Worm (Caenorhabditis elegans) whole organism, young adult: ENCODE measurements around the gene arf-5.
A peak's percentile ranks its signal among the peaks of the same experiment; 100 is the strongest.

Experiments used
- B0035.1 ChIP-seq: sonication (generic microtip); optimal IDR thresholded peaks from 2 replicates; lab custom pipeline; 2016; ENCODE audit warnings: missing genetic modification characterization, mild to moderate bottlenecking, missing compliant biosample characterization, missing genotype, missing genetic modification reagents
- B0336.3 ChIP-seq: fragments of 200-800 bp; sonication (Bioruptor generic); IDR thresholded peaks from 2 replicates; pipeline ENCODE4 v1.3.6; 2022; ENCODE audit warnings: missing genetic modification characterization, missing compliant biosample characterization
- C17E4.6 ChIP-seq: fragments of 200-800 bp; sonication (Bioruptor generic); IDR thresholded peaks from 2 replicates; pipeline ENCODE4 v1.3.6; 2022; ENCODE audit warnings: missing genetic modification reagents, missing genetic modification characterization, missing compliant biosample characterization
- D2030.7 ChIP-seq: fragments of 200-800 bp; sonication (Bioruptor generic); IDR thresholded peaks from 2 replicates; pipeline ENCODE4 v1.3.6; 2022; ENCODE audit warnings: missing genetic modification reagents, missing genetic modification characterization, missing compliant biosample characterization
- F22D6.2 ChIP-seq: sonication (generic microtip); optimal IDR thresholded peaks from 2 replicates; lab custom pipeline; 2016; ENCODE audit warnings: mild to moderate bottlenecking, missing genetic modification characterization, missing compliant biosample characterization
- F23B12.7 ChIP-seq: sonication (generic microtip); optimal IDR thresholded peaks from 2 replicates; lab custom pipeline; 2017; ENCODE audit warnings: missing genetic modification characterization, mild to moderate bottlenecking, missing compliant biosample characterization, antibody characterized with exemption, moderate library complexity; ENCODE audit not compliant: insufficient read depth
- F33H1.4 ChIP-seq: fragments of 200-800 bp; sonication (Bioruptor generic); IDR thresholded peaks from 2 replicates; pipeline ENCODE4 v1.3.6; 2022; ENCODE audit warnings: missing genetic modification reagents, missing genetic modification characterization, missing compliant biosample characterization
- F39B2.1 ChIP-seq: fragments of 200-800 bp; sonication (Bioruptor generic); IDR thresholded peaks from 2 replicates; pipeline ENCODE4 v1.3.6; 2022; ENCODE audit warnings: missing genetic modification reagents, missing genetic modification characterization, missing compliant biosample characterization
- F52B5.7 ChIP-seq: sonication (generic microtip); optimal IDR thresholded peaks from 2 replicates; lab custom pipeline; 2016; ENCODE audit warnings: mild to moderate bottlenecking, missing genetic modification characterization, missing compliant biosample characterization
- K11D2.4 ChIP-seq: fragments of 200-800 bp; sonication (Bioruptor generic); IDR thresholded peaks from 2 replicates; pipeline ENCODE4 v1.3.6; 2022; ENCODE audit warnings: missing genetic modification reagents, missing genetic modification characterization, missing compliant biosample characterization
- K12H6.12 ChIP-seq: fragments of 200-800 bp; sonication (Bioruptor generic); optimal IDR thresholded peaks from 2 replicates; lab custom pipeline; 2018; ENCODE audit warnings: mild to moderate bottlenecking, missing genetic modification characterization, missing compliant biosample characterization
- T07F8.4 ChIP-seq: sonication (generic microtip); optimal IDR thresholded peaks from 2 replicates; lab custom pipeline; 2016; ENCODE audit warnings: mild to moderate bottlenecking, missing genetic modification characterization, moderate library complexity, missing compliant biosample characterization
- T26A5.8 ChIP-seq: sonication (generic microtip); optimal IDR thresholded peaks from 2 replicates; lab custom pipeline; 2016; ENCODE audit warnings: missing genetic modification characterization, missing compliant biosample characterization
- Y53F4B.3 ChIP-seq: fragments of 200-800 bp; sonication (Bioruptor generic); IDR thresholded peaks from 2 replicates; pipeline ENCODE4 v1.3.6; 2022; ENCODE audit warnings: missing genetic modification reagents, missing genetic modification characterization, missing compliant biosample characterization
- Y56A3A.18 ChIP-seq: fragments of 200-800 bp; sonication (Bioruptor generic); IDR thresholded peaks from 2 replicates; pipeline ENCODE4 v1.3.6; 2022; ENCODE audit warnings: missing genetic modification reagents, missing genetic modification characterization, missing compliant biosample characterization
- akir-1 ChIP-seq: fragments of 200-800 bp; sonication (Bioruptor generic); optimal IDR thresholded peaks from 2 replicates; lab custom pipeline; 2018; ENCODE audit warnings: mild to moderate bottlenecking, missing genetic modification characterization, moderate library complexity, missing compliant biosample characterization
- atf-7 ChIP-seq: sonication (generic microtip); optimal IDR thresholded peaks from 2 replicates; lab custom pipeline; 2017; ENCODE audit warnings: mild to moderate bottlenecking, missing genetic modification characterization, missing compliant biosample characterization
- athp-1 ChIP-seq: sonication (generic microtip); optimal IDR thresholded peaks from 2 replicates; lab custom pipeline; 2017; ENCODE audit warnings: mild to moderate bottlenecking, missing genetic modification characterization, missing compliant biosample characterization
- attf-5 ChIP-seq: fragments of 200-800 bp; sonication (Bioruptor generic); optimal IDR thresholded peaks from 2 replicates; lab custom pipeline; 2018; ENCODE audit warnings: mild to moderate bottlenecking, missing genetic modification characterization, missing compliant biosample characterization
- attf-6 ChIP-seq: fragments of 200-800 bp; sonication (Bioruptor generic); IDR thresholded peaks from 2 replicates; pipeline ENCODE4 v1.3.6; 2022; ENCODE audit warnings: missing genetic modification reagents, missing genetic modification characterization, missing compliant biosample characterization
- ceh-79 ChIP-seq: sonication (generic microtip); optimal IDR thresholded peaks from 2 replicates; lab custom pipeline; 2017; ENCODE audit warnings: mild to moderate bottlenecking, missing genetic modification characterization, missing compliant biosample characterization
- dpff-1 ChIP-seq: sonication (generic microtip); optimal IDR thresholded peaks from 2 replicates; lab custom pipeline; 2017; ENCODE audit warnings: mild to moderate bottlenecking, missing genetic modification characterization, missing compliant biosample characterization
- egl-18 ChIP-seq: fragments of 200-800 bp; sonication (Bioruptor generic); IDR thresholded peaks from 2 replicates; pipeline ENCODE4 v1.3.6; 2022; ENCODE audit warnings: missing genetic modification reagents, missing genetic modification characterization, missing compliant biosample characterization
- egrh-3 ChIP-seq: fragments of 200-800 bp; sonication (Bioruptor generic); IDR thresholded peaks from 2 replicates; pipeline ENCODE4 v1.3.6; 2022; ENCODE audit warnings: missing genetic modification reagents, missing genetic modification characterization, missing compliant biosample characterization
- gei-17 ChIP-seq: fragments of 200-800 bp; sonication (Bioruptor generic); optimal IDR thresholded peaks from 2 replicates; lab custom pipeline; 2018; ENCODE audit warnings: mild to moderate bottlenecking, missing genetic modification characterization, missing compliant biosample characterization
- hmg-1.2 ChIP-seq: fragments of 200-800 bp; sonication (Bioruptor generic); IDR thresholded peaks from 2 replicates; pipeline ENCODE4 v1.3.6; 2022; ENCODE audit warnings: missing genetic modification reagents, missing genetic modification characterization, missing compliant biosample characterization
- hsf-1 ChIP-seq: fragments of 200-800 bp; sonication (Bioruptor generic); IDR thresholded peaks from 2 replicates; pipeline ENCODE4 v1.3.6; 2022; ENCODE audit warnings: missing genetic modification reagents, missing genetic modification characterization, missing compliant biosample characterization
- let-526 ChIP-seq: fragments of 200-800 bp; sonication (Bioruptor generic); IDR thresholded peaks from 2 replicates; pipeline ENCODE4 v1.3.6; 2022; ENCODE audit warnings: missing genetic modification reagents, missing genetic modification characterization, missing compliant biosample characterization
- lin-40 ChIP-seq: sonication (generic microtip); optimal IDR thresholded peaks from 2 replicates; lab custom pipeline; 2016; ENCODE audit warnings: missing genetic modification characterization, mild to moderate bottlenecking, missing compliant biosample characterization, missing genotype, missing genetic modification reagents
- lin-54 ChIP-seq: fragments of 200-800 bp; sonication (Bioruptor generic); optimal IDR thresholded peaks from 2 replicates; lab custom pipeline; 2018; ENCODE audit warnings: mild to moderate bottlenecking, missing genetic modification characterization, missing compliant biosample characterization
- lir-1 ChIP-seq: fragments of 200-800 bp; sonication (Bioruptor generic); conservative IDR thresholded peaks from 2 replicates; pipeline ENCODE4 v1.3.6; 2022; ENCODE audit warnings: missing genetic modification reagents, missing genetic modification characterization, missing compliant biosample characterization
- madf-10 ChIP-seq: sonication (generic microtip); optimal IDR thresholded peaks from 2 replicates; lab custom pipeline; 2016; ENCODE audit warnings: mild to moderate bottlenecking, missing genetic modification characterization, missing compliant biosample characterization
- mcd-1 ChIP-seq: fragments of 200-800 bp; sonication (Bioruptor generic); IDR thresholded peaks from 2 replicates; pipeline ENCODE4 v1.3.6; 2022; ENCODE audit warnings: missing genetic modification reagents, missing genetic modification characterization, missing compliant biosample characterization
- mes-4 ChIP-seq: sonication (generic microtip); optimal IDR thresholded peaks from 2 replicates; lab custom pipeline; 2016; ENCODE audit warnings: missing genotype, missing genetic modification characterization, missing compliant biosample characterization
- nfya-1 ChIP-seq: sonication (generic microtip); optimal IDR thresholded peaks from 2 replicates; lab custom pipeline; 2017; ENCODE audit warnings: antibody characterized with exemption, missing compliant biosample characterization, missing genetic modification characterization, borderline replicate concordance; ENCODE audit not compliant: insufficient read depth
- nhr-179 ChIP-seq: sonication (generic microtip); optimal IDR thresholded peaks from 2 replicates; lab custom pipeline; 2016; ENCODE audit warnings: mild to moderate bottlenecking, missing genetic modification characterization, missing compliant biosample characterization
- nhr-90 ChIP-seq: sonication (generic microtip); optimal IDR thresholded peaks from 2 replicates; lab custom pipeline; 2016; ENCODE audit warnings: missing genotype, mild to moderate bottlenecking, missing genetic modification characterization, missing compliant biosample characterization
- pha-4 ChIP-seq: fragments of 150-350 bp; sonication (generic microtip); optimal IDR thresholded peaks from 2 replicates; lab custom pipeline; 2014; ENCODE audit warnings: missing biosample characterization, missing genetic modification reagents, missing genetic modification characterization
- rec-8 ChIP-seq, 2 experiments: sonication (generic microtip); optimal IDR thresholded peaks; 2 replicates each; lab custom pipeline; 2016; ENCODE audit warnings: mild to moderate bottlenecking in 2 of 2, missing genetic modification characterization in 2 of 2, missing genetic modification reagents in 2 of 2, missing genotype in 2 of 2, missing biosample characterization in 1 of 2, missing compliant biosample characterization in 1 of 2, moderate library complexity in 1 of 2
- repo-1 ChIP-seq: sonication (generic microtip); optimal IDR thresholded peaks from 2 replicates; lab custom pipeline; 2017; ENCODE audit warnings: mild to moderate bottlenecking, missing genetic modification characterization, missing compliant biosample characterization
- sdz-38 ChIP-seq: sonication (generic microtip); optimal IDR thresholded peaks from 2 replicates; lab custom pipeline; 2016; ENCODE audit warnings: missing genotype, missing genetic modification characterization, missing compliant biosample characterization
- snpc-1.3 ChIP-seq: sonication (generic microtip); optimal IDR thresholded peaks from 2 replicates; lab custom pipeline; 2017; ENCODE audit warnings: missing genetic modification characterization, mild to moderate bottlenecking, missing compliant biosample characterization, antibody characterized with exemption, moderate library complexity, missing genotype, missing genetic modification reagents; ENCODE audit not compliant: insufficient read depth
- tbp1 ChIP-seq: fragments of 200-800 bp; sonication (Bioruptor generic); optimal IDR thresholded peaks from 2 replicates; lab custom pipeline; 2018; ENCODE audit warnings: mild to moderate bottlenecking, missing genetic modification characterization, missing compliant biosample characterization
- xnd-1 ChIP-seq: sonication (generic microtip); optimal IDR thresholded peaks from 2 replicates; lab custom pipeline; 2016; ENCODE audit warnings: missing genotype, missing genetic modification reagents, missing genetic modification characterization, missing compliant biosample characterization
- ztf-18 ChIP-seq: sonication (generic microtip); optimal IDR thresholded peaks from 2 replicates; lab custom pipeline; 2016; ENCODE audit warnings: missing genotype, mild to moderate bottlenecking, missing genetic modification characterization, missing compliant biosample characterization
- ztf-22 ChIP-seq: fragments of 200-800 bp; sonication (Bioruptor generic); optimal IDR thresholded peaks from 2 replicates; lab custom pipeline; 2018; ENCODE audit warnings: mild to moderate bottlenecking, missing genetic modification characterization, moderate library complexity, missing compliant biosample characterization
- ztf-25 ChIP-seq: fragments of 200-800 bp; sonication (Bioruptor generic); IDR thresholded peaks from 2 replicates; pipeline ENCODE4 v1.3.6; 2022; ENCODE audit warnings: missing genetic modification reagents, missing genetic modification characterization, missing compliant biosample characterization
- ztf-28 ChIP-seq: fragments of 200-800 bp; sonication (Bioruptor generic); IDR thresholded peaks from 2 replicates; pipeline ENCODE4 v1.3.6; 2022; ENCODE audit warnings: missing genetic modification reagents, missing genetic modification characterization, missing compliant biosample characterization
- ztf-6 ChIP-seq: fragments of 200-800 bp; sonication (Bioruptor generic); IDR thresholded peaks from 2 replicates; pipeline ENCODE4 v1.3.6; 2022; ENCODE audit warnings: missing genetic modification reagents, missing genetic modification characterization, missing compliant biosample characterization

Gene arf-5

ce11 chrIV:7961889-7962342 lies 20.4 kb upstream of the arf-5 start (continued):
- TF ChIP-seq T07F8.4 (tag; lab: Kevin White, UChicago) (peak; percentile 20), egl-18 (no peak), nfya-1 (tag; lab: Kevin White, UChicago) (no peak), ztf-28 (no peak), Y56A3A.18 (GFP tag; lab: Robert Waterston, UW) (no peak), repo-1 (tag; lab: Kevin White, UChicago) (peak; percentile 68), xnd-1 (tag; lab: Kevin White, UChicago) (peak; percentile 53), mcd-1 (GFP tag; lab: Robert Waterston, UW) (no peak), ztf-18 (peak; percentile 47), egrh-3 (GFP tag; lab: Robert Waterston, UW) (no peak), snpc-1.3 (tag; lab: Kevin White, UChicago) (no peak), hsf-1 (GFP tag; lab: Robert Waterston, UW) (peak; percentile 80), ceh-79 (tag; lab: Kevin White, UChicago) (peak; percentile 50), Y53F4B.3 (GFP tag; lab: Robert Waterston, UW) (no peak), ztf-25 (GFP tag; lab: Robert Waterston, UW) (no peak), F52B5.7 (tag; lab: Kevin White, UChicago) (peak; percentile 35), F39B2.1 (GFP tag; lab: Robert Waterston, UW) (peak; percentile 76), gei-17 (GFP tag; lab: Kevin White, UChicago) (no peak), sdz-38 (tag; lab: Kevin White, UChicago) (no peak), B0035.1 (tag; lab: Kevin White, UChicago) (no peak), B0336.3 (GFP tag; lab: Robert Waterston, UW) (peak; percentile 94), dpff-1 (tag; lab: Kevin White, UChicago) (peak; percentile 79), T26A5.8 (tag; lab: Kevin White, UChicago) (peak; percentile 72), madf-10 (no peak), lin-54 (GFP tag; lab: Kevin White, UChicago) (peak; percentile 45), tbp1 (GFP tag; lab: Kevin White, UChicago) (peak; percentile 61), F22D6.2 (no peak), let-526 (GFP tag; lab: Robert Waterston, UW) (no peak), F33H1.4 (GFP tag; lab: Robert Waterston, UW) (peak; percentile 43), hmg-1.2 (no peak; the same call in 1 of the 2 replicates), K11D2.4 (GFP tag; lab: Robert Waterston, UW) (no peak), lin-40 (no peak), nhr-179 (tag; lab: Kevin White, UChicago) (no peak), F23B12.7 (tag; lab: Kevin White, UChicago) (no peak), C17E4.6 (no peak; the same call in 1 of the 2 replicates), attf-5 (GFP tag; lab: Kevin White, UChicago) (no peak), atf-7 (tag; lab: Kevin White, UChicago) (peak; percentile 22), pha-4 (tag; lab: Kevin White, UChicago) (no peak), nhr-90 (no peak), ztf-22 (GFP tag; lab: Kevin White, UChicago) (no peak), mes-4 (tag; lab: Kevin White, UChicago) (peak; percentile 44), ztf-6 (GFP tag; lab: Robert Waterston, UW) (no peak), athp-1 (tag; lab: Kevin White, UChicago) (peak; percentile 65), K12H6.12 (tag; lab: Kevin White, UChicago) (no peak), D2030.7 (GFP tag; lab: Robert Waterston, UW) (no peak), lir-1 (GFP tag; lab: Robert Waterston, UW) (no peak), attf-6 (peak; percentile 75), rec-8 (tag; optimal IDR thresholded peaks at IDR 0.05; lab: Kevin White, UChicago) (peak in 1 of 2 experiments; percentile 4), akir-1 (GFP tag; lab: Kevin White, UChicago) (no peak)
